Worm (Caenorhabditis elegans) whole organism, L3 larva: ENCODE measurements around the gene T28A11.4.

ENCODE experiments used
- nhr-23 ChIP-seq: fragments of 150-350 bp; optimal IDR thresholded peaks from 2 replicates; lab custom pipeline; 2014; ENCODE audit warnings: missing biosample characterization, missing genetic modification reagents, missing genetic modification characterization
- skn-1 ChIP-seq: fragments of 150-350 bp; optimal IDR thresholded peaks from 2 replicates; lab custom pipeline; 2014; ENCODE audit warnings: missing biosample characterization, missing genetic modification characterization
- unc-62 ChIP-seq: fragments of 150-350 bp; sonication (generic microtip); optimal IDR thresholded peaks from 4 replicates; lab custom pipeline; 2014; ENCODE audit warnings: missing biosample characterization, missing genetic modification reagents, missing genetic modification characterization
- ztf-4 ChIP-seq: fragments of 150-350 bp; optimal IDR thresholded peaks from 2 replicates; lab custom pipeline; 2014; ENCODE audit warnings: missing biosample characterization, missing genetic modification characterization

- TF ChIP-seq ztf-4 (tag; lab: Kevin White, UChicago) (no peak), unc-62 (GFP tag; lab: Kevin White, UChicago) (no peak), nhr-23 (no peak), skn-1 (no peak)
Measured at ce11 chrV:3230597-3230996, 43.3 kb upstream of the T28A11.4 start, which contains the start of gene K08D9.10.
